Worm (Caenorhabditis elegans): Measurements from ENCODE around the gene F01G10.6.

ce11 chrIV:10269137-10269933 is 41.9 kb upstream of the F01G10.6 start, which contains the start of the genes nspd-7 and Y43C5A.2:
- TF ChIP-seq dao-5 (tag; optimal IDR thresholded peaks at IDR 0.05) = no peak
- TF ChIP-seq him-1 (tag; optimal IDR thresholded peaks at IDR 0.05) = no peak

All from whole organism, L4/young adult.